4 worm cellular contexts compared by ENCODE assay signal in genomic region chrII:10949383-10949782, ce11.
TF ChIP-seq lines count a peak whose summit lies in the region.

No protein-coding gene starts in this region.

TF ChIP-seq in whole organism, L1 larva, 84 proteins besides CTCF, POLR2A, EP300 and RAD21:
- TF ChIP-seq lin-35 (GFP tag; optimal IDR thresholded peaks at IDR 0.05; lab: Kevin White, UChicago) (peak in 1 of 2 experiments; percentile 2), elt-2 (tag; optimal IDR thresholded peaks at IDR 0.05; lab: Kevin White, UChicago) (peak; percentile 20), rnt-1 (tag; optimal IDR thresholded peaks at IDR 0.05; lab: Kevin White, UChicago) (no peak), snpc-4 (tag; optimal IDR thresholded peaks at IDR 0.05; lab: Kevin White, UChicago) (no peak), sptf-1 (tag; optimal IDR thresholded peaks at IDR 0.05; lab: Kevin White, UChicago) (no peak), zip-4 (GFP tag; optimal IDR thresholded peaks at IDR 0.05; lab: Kevin White, UChicago) (no peak)

TF ChIP-seq in whole organism, L3 larva, 47 proteins besides CTCF, POLR2A, EP300 and RAD21:
- no peak for TF ChIP-seq nhr-237 (tag; optimal IDR thresholded peaks at IDR 0.05; lab: Kevin White, UChicago)
- TF ChIP-seq fkh-10 (GFP tag; optimal IDR thresholded peaks at IDR 0.05; lab: Kevin White, UChicago) = no peak
- TF ChIP-seq unc-62 (GFP tag; optimal IDR thresholded peaks at IDR 0.05; lab: Kevin White, UChicago) = no peak
- TF ChIP-seq tbx-2 (tag; optimal IDR thresholded peaks at IDR 0.05; lab: Kevin White, UChicago) = no peak
- TF ChIP-seq elt-2 (tag; optimal IDR thresholded peaks at IDR 0.05; lab: Kevin White, UChicago) = peak; percentile 56

TF ChIP-seq in whole organism, L4 larva, 104 proteins besides CTCF, POLR2A, EP300 and RAD21:
- peak; percentile 41; the same call in 1 of the 2 replicates for TF ChIP-seq dmd-6 (GFP tag; IDR thresholded peaks at IDR 0.05; lab: Robert Waterston, UW)
- TF ChIP-seq daf-16 (GFP tag; optimal IDR thresholded peaks at IDR 0.05; lab: Kevin White, UChicago) = no peak
- peak; percentile 74 for TF ChIP-seq daf-16 (tag; optimal IDR thresholded peaks at IDR 0.05; lab: Kevin White, UChicago)
- TF ChIP-seq mdl-1 (tag; optimal IDR thresholded peaks at IDR 0.05; lab: Kevin White, UChicago) = no peak
- TF ChIP-seq mxl-3 (GFP tag; optimal IDR thresholded peaks at IDR 0.05; lab: Kevin White, UChicago) = peak; percentile 32
- peak; percentile 69 for TF ChIP-seq pqm-1 (tag; optimal IDR thresholded peaks at IDR 0.05; lab: Kevin White, UChicago)
- no peak for TF ChIP-seq nhr-10 (tag; optimal IDR thresholded peaks at IDR 0.05; lab: Kevin White, UChicago)
- peak; percentile 32 for TF ChIP-seq dve-1 (tag; optimal IDR thresholded peaks at IDR 0.05; lab: Kevin White, UChicago; ENCODE audit: insufficient read depth)
- TF ChIP-seq sdz-12 (GFP tag; optimal IDR thresholded peaks at IDR 0.05; lab: Kevin White, UChicago) = no peak
- TF ChIP-seq daf-19 (GFP tag; conservative IDR thresholded peaks at IDR 0.05; lab: Robert Waterston, UW) = no peak
- no peak for TF ChIP-seq egl-43 (GFP tag; IDR thresholded peaks at IDR 0.05; lab: Robert Waterston, UW)
- no peak for TF ChIP-seq snpc-4 (tag; optimal IDR thresholded peaks at IDR 0.05; lab: Kevin White, UChicago)
- TF ChIP-seq madf-9 (GFP tag; conservative IDR thresholded peaks at IDR 0.05; lab: Robert Waterston, UW) = no peak
- TF ChIP-seq Y48G9A.11 (GFP tag; IDR thresholded peaks at IDR 0.05; lab: Robert Waterston, UW) = no peak
- TF ChIP-seq hlh-11 (tag; optimal IDR thresholded peaks at IDR 0.05; lab: Kevin White, UChicago) = peak; percentile 39
- TF ChIP-seq zag-1 (tag; optimal IDR thresholded peaks at IDR 0.05; lab: Kevin White, UChicago) = no peak
- peak; percentile 99 for TF ChIP-seq nhr-28 (tag; optimal IDR thresholded peaks at IDR 0.05; lab: Kevin White, UChicago)
- TF ChIP-seq unc-62 (GFP tag; optimal IDR thresholded peaks at IDR 0.05 in 1 of 2; lab: Kevin White, UChicago) = peak in 1 of 2 experiments; percentile 14
- TF ChIP-seq unc-62 (tag; optimal IDR thresholded peaks at IDR 0.05; lab: Kevin White, UChicago) = no peak
- TF ChIP-seq ces-1 (GFP tag; optimal IDR thresholded peaks at IDR 0.05; lab: Kevin White, UChicago) = no peak
TF ChIP-seq in whole organism, L4 larva: peak in this region for 8.

TF ChIP-seq in whole organism, young adult, 124 proteins besides CTCF, POLR2A, EP300 and RAD21:
- no peak for TF ChIP-seq nfya-1 (tag; optimal IDR thresholded peaks at IDR 0.05; lab: Kevin White, UChicago; ENCODE audit: borderline replicate concordance, insufficient read depth)
- peak; percentile 58 for TF ChIP-seq nhr-80 (tag; optimal IDR thresholded peaks at IDR 0.05; lab: Kevin White, UChicago)
- TF ChIP-seq cebp-1 (GFP tag; IDR thresholded peaks at IDR 0.05; lab: Robert Waterston, UW) = no peak
- TF ChIP-seq cebp-1 (tag; optimal IDR thresholded peaks at IDR 0.05; lab: Kevin White, UChicago) = peak; percentile 56
